Worm (Caenorhabditis elegans) whole organism, L1 larva: Measurements from ENCODE around the gene smz-1.
A peak's percentile ranks its signal among the peaks of the same experiment; 100 is the strongest.

Experiments
- C16A3.4 ChIP-seq: fragments of 150-350 bp; optimal IDR thresholded peaks from 2 replicates; lab custom pipeline; 2014; ENCODE audit warnings: missing biosample characterization, missing genetic modification characterization
- C34B4.2 ChIP-seq: sonication (generic microtip); optimal IDR thresholded peaks from 2 replicates; lab custom pipeline; 2017; ENCODE audit warnings: mild to moderate bottlenecking, missing genetic modification characterization, missing compliant biosample characterization
- F16B12.6 ChIP-seq: fragments of 150-350 bp; optimal IDR thresholded peaks from 2 replicates; lab custom pipeline; 2014; ENCODE audit warnings: missing biosample characterization, missing genetic modification characterization
- aha-1 ChIP-seq: fragments of 150-350 bp; optimal IDR thresholded peaks from 2 replicates; lab custom pipeline; 2014; ENCODE audit warnings: missing biosample characterization, missing genetic modification characterization
- aly-2 ChIP-seq: fragments of 150-350 bp; optimal IDR thresholded peaks from 2 replicates; lab custom pipeline; 2014; ENCODE audit warnings: missing biosample characterization, missing genetic modification characterization
- ama-1 ChIP-seq: fragments of 150-350 bp; optimal IDR thresholded peaks from 2 replicates; lab custom pipeline; 2014
- blmp-1 ChIP-seq: fragments of 150-350 bp; optimal IDR thresholded peaks from 2 replicates; lab custom pipeline; 2014; ENCODE audit warnings: missing biosample characterization, missing genetic modification characterization
- ceh-8 ChIP-seq: fragments of 200-800 bp; sonication (Bioruptor generic); optimal IDR thresholded peaks from 2 replicates; lab custom pipeline; 2018; ENCODE audit warnings: mild to moderate bottlenecking, missing genetic modification characterization, moderate library complexity, missing compliant biosample characterization
- ces-1 ChIP-seq: fragments of 150-350 bp; optimal IDR thresholded peaks from 2 replicates; lab custom pipeline; 2014; ENCODE audit warnings: missing biosample characterization, missing genetic modification reagents, missing genetic modification characterization
- efl-1 ChIP-seq, 4 experiments: fragments of 150-350 bp; optimal IDR thresholded peaks in 3 of 4; peaks in 1 of 4; 1 replicate in 1 of 4; 2 replicates in 3 of 4; lab custom pipeline; 2014; ENCODE audit warnings: missing biosample characterization in 2 of 4, missing genetic modification characterization in 2 of 4, missing genetic modification reagents in 2 of 4
- efl-3 ChIP-seq: fragments of 200-800 bp; sonication (Bioruptor generic); optimal IDR thresholded peaks from 2 replicates; lab custom pipeline; 2018; ENCODE audit warnings: mild to moderate bottlenecking, missing genetic modification characterization, missing compliant biosample characterization
- egl-13 ChIP-seq: sonication (generic microtip); optimal IDR thresholded peaks from 2 replicates; lab custom pipeline; 2016; ENCODE audit warnings: missing genotype, missing genetic modification reagents, missing genetic modification characterization, missing compliant biosample characterization
- elt-2 ChIP-seq: sonication (generic microtip); optimal IDR thresholded peaks from 2 replicates; lab custom pipeline; 2016; ENCODE audit warnings: missing genetic modification characterization, mild to moderate bottlenecking, inconsistent platforms, missing compliant biosample characterization, missing genetic modification reagents
- elt-3 ChIP-seq, 6 experiments: fragments of 150-350 bp in 1 of 6; sonication (generic microtip); optimal IDR thresholded peaks; 2 replicates each; lab custom pipeline; 2017 to 2018; ENCODE audit warnings: missing biosample characterization in 6 of 6, missing genetic modification characterization in 6 of 6, inconsistent platforms in 1 of 6
- fkh-10 ChIP-seq: sonication (generic microtip); optimal IDR thresholded peaks from 2 replicates; lab custom pipeline; 2017; ENCODE audit warnings: missing biosample characterization, missing genetic modification reagents, missing genetic modification characterization
- fos-1 ChIP-seq: fragments of 150-350 bp; optimal IDR thresholded peaks from 2 replicates; lab custom pipeline; 2014; ENCODE audit warnings: missing biosample characterization, missing genetic modification characterization
- isw-1 ChIP-seq: fragments of 200-800 bp; sonication (Bioruptor generic); IDR thresholded peaks from 2 replicates; pipeline ENCODE4 v1.3.6; 2022; ENCODE audit warnings: missing genetic modification characterization, missing compliant biosample characterization
- lin-14 ChIP-seq: fragments of 200-800 bp; sonication (Bioruptor generic); optimal IDR thresholded peaks from 2 replicates; lab custom pipeline; 2018; ENCODE audit warnings: mild to moderate bottlenecking, missing genetic modification characterization, moderate library complexity, missing compliant biosample characterization
- lin-15B ChIP-seq: fragments of 150-350 bp; sonication (generic microtip); optimal IDR thresholded peaks from 3 replicates; lab custom pipeline; 2014; ENCODE audit warnings: missing biosample characterization, missing genetic modification characterization
- lin-35 ChIP-seq, 2 experiments: fragments of 150-350 bp; optimal IDR thresholded peaks; 2 replicates each; lab custom pipeline; 2014; ENCODE audit warnings: missing biosample characterization in 2 of 2, missing genetic modification characterization in 2 of 2, missing genetic modification reagents in 2 of 2
- lsy-2 ChIP-seq, 2 experiments: fragments of 150-350 bp; optimal IDR thresholded peaks; 2 replicates each; lab custom pipeline; 2014; ENCODE audit warnings: missing biosample characterization in 2 of 2, missing genetic modification characterization in 2 of 2
- mab-9 ChIP-seq: fragments of 200-800 bp; sonication (Bioruptor generic); IDR thresholded peaks from 2 replicates; pipeline ENCODE4 v1.3.6; 2022; ENCODE audit warnings: missing genetic modification reagents, missing genetic modification characterization, missing compliant biosample characterization
- mep-1 ChIP-seq: fragments of 150-350 bp; optimal IDR thresholded peaks from 2 replicates; lab custom pipeline; 2014; ENCODE audit warnings: missing biosample characterization, missing genetic modification characterization
- nhr-19 ChIP-seq: fragments of 200-800 bp; sonication (Bioruptor generic); conservative IDR thresholded peaks from 2 replicates; pipeline ENCODE4 v1.3.6; 2022; ENCODE audit warnings: missing genetic modification characterization, missing compliant biosample characterization
- nhr-237 ChIP-seq: fragments of 150-350 bp; optimal IDR thresholded peaks from 2 replicates; lab custom pipeline; 2014; ENCODE audit warnings: missing biosample characterization, missing genetic modification characterization
- pax-3 ChIP-seq: fragments of 200-800 bp; sonication (Bioruptor generic); optimal IDR thresholded peaks from 2 replicates; lab custom pipeline; 2018; ENCODE audit warnings: mild to moderate bottlenecking, missing genetic modification characterization, moderate library complexity, missing compliant biosample characterization
- pqm-1 ChIP-seq: sonication (generic microtip); optimal IDR thresholded peaks from 3 replicates; lab custom pipeline; 2017; ENCODE audit warnings: missing biosample characterization, missing genetic modification characterization
- snpc-4 ChIP-seq: fragments of 150-350 bp; optimal IDR thresholded peaks from 2 replicates; lab custom pipeline; 2014; ENCODE audit warnings: missing biosample characterization, missing genetic modification characterization
- snu-23 ChIP-seq: sonication (generic microtip); optimal IDR thresholded peaks from 2 replicates; lab custom pipeline; 2016; ENCODE audit warnings: missing genetic modification characterization, missing compliant biosample characterization
- tlp-1 ChIP-seq: fragments of 150-350 bp; optimal IDR thresholded peaks from 2 replicates; lab custom pipeline; 2014; ENCODE audit warnings: missing biosample characterization, missing genetic modification characterization
- unc-130 ChIP-seq: fragments of 150-350 bp; optimal IDR thresholded peaks from 2 replicates; lab custom pipeline; 2017; ENCODE audit warnings: missing biosample characterization, missing genetic modification characterization, inconsistent platforms
- unc-30 ChIP-seq: sonication (generic microtip); optimal IDR thresholded peaks from 2 replicates; lab custom pipeline; 2017; ENCODE audit warnings: missing biosample characterization, missing genetic modification characterization
- unc-62 ChIP-seq: fragments of 150-350 bp; optimal IDR thresholded peaks from 2 replicates; lab custom pipeline; 2014; ENCODE audit warnings: missing biosample characterization, missing genetic modification reagents, missing genetic modification characterization
- zip-4 ChIP-seq: fragments of 200-800 bp; sonication (Bioruptor generic); optimal IDR thresholded peaks from 2 replicates; lab custom pipeline; 2018; ENCODE audit warnings: mild to moderate bottlenecking, missing genetic modification characterization, moderate library complexity, missing compliant biosample characterization

The smz-1 gene

ce11 chrIV:12427687-12428284, 27.1 kb upstream of the smz-1 start:
- TF ChIP-seq zip-4 (GFP tag; lab: Kevin White, UChicago) (no peak), isw-1 (GFP tag; lab: Robert Waterston, UW) (no peak), ceh-8 (GFP tag; lab: Kevin White, UChicago) (peak; percentile 48), C16A3.4 (tag; lab: Kevin White, UChicago) (no peak)

- TF ChIP-seq lin-15B (tag; lab: Kevin White, UChicago) (no peak), egl-13 (tag; lab: Kevin White, UChicago) (no peak)
Measured at ce11 chrIV:12428467-12428866, 26.4 kb upstream of the smz-1 start, which contains the start of gene col-130. Gene col-130 (minus strand): TSS chrIV:12428516.

- TF ChIP-seq blmp-1, result peak; percentile 13
- no peak for TF ChIP-seq isw-1 (GFP tag; lab: Robert Waterston, UW)
Measured at ce11 chrIV:12429504-12429903, 25.3 kb upstream of the smz-1 start.

- TF ChIP-seq fos-1, result no peak
- TF ChIP-seq aly-2 (tag; lab: Kevin White, UChicago), result no peak
- TF ChIP-seq efl-1 (optimal IDR thresholded peaks at IDR 0.05; lab: Kevin White, UChicago), result no peak
- TF ChIP-seq efl-1 (GFP tag; optimal IDR thresholded peaks at IDR 0.05 in 1 of 2; lab: Kevin White, UChicago), result peak in 1 of 2 experiments; percentile 3
Measured at ce11 chrIV:12431755-12432154, 23.1 kb upstream of the smz-1 start.

- no peak for TF ChIP-seq unc-130 (tag; lab: Kevin White, UChicago)
- TF ChIP-seq nhr-237 (tag; lab: Kevin White, UChicago), result no peak
- no peak for TF ChIP-seq C34B4.2 (tag; lab: Kevin White, UChicago)
- TF ChIP-seq F16B12.6, result no peak
- no peak for TF ChIP-seq lsy-2 (tag; optimal IDR thresholded peaks at IDR 0.05; lab: Kevin White, UChicago)
- no peak for TF ChIP-seq pqm-1 (tag; lab: Kevin White, UChicago)
- TF ChIP-seq unc-30 (tag; lab: Kevin White, UChicago), result no peak
- no peak for TF ChIP-seq ces-1 (GFP tag; lab: Kevin White, UChicago)
- TF ChIP-seq aha-1 (tag; lab: Kevin White, UChicago), result no peak
- TF ChIP-seq snu-23, result no peak
- TF ChIP-seq ama-1, result no peak
Measured at ce11 chrIV:12432340-12432739, 22.5 kb upstream of the smz-1 start, which contains the start of gene clec-184. Gene clec-184 (plus strand): TSS chrIV:12432640.

- TF ChIP-seq lsy-2 (tag; optimal IDR thresholded peaks at IDR 0.05; lab: Kevin White, UChicago) (no peak), pqm-1 (tag; lab: Kevin White, UChicago) (peak; percentile 4), lin-35 (GFP tag; optimal IDR thresholded peaks at IDR 0.05; lab: Kevin White, UChicago) (no peak), nhr-19 (GFP tag; lab: Robert Waterston, UW) (no peak), ama-1 (no peak), elt-3 (tag; optimal IDR thresholded peaks at IDR 0.05; lab: Kevin White, UChicago) (no peak), mep-1 (no peak), zip-4 (GFP tag; lab: Kevin White, UChicago) (no peak), snu-23 (no peak), snpc-4 (tag; lab: Kevin White, UChicago) (no peak), mab-9 (no peak), unc-62 (no peak), elt-2 (tag; lab: Kevin White, UChicago) (peak; percentile 97), ces-1 (GFP tag; lab: Kevin White, UChicago) (no peak), isw-1 (GFP tag; lab: Robert Waterston, UW) (no peak), tlp-1 (tag; lab: Kevin White, UChicago) (peak; percentile 88), efl-3 (GFP tag; lab: Kevin White, UChicago) (no peak), lin-14 (no peak), pax-3 (tag; lab: Kevin White, UChicago) (no peak), fkh-10 (GFP tag; lab: Kevin White, UChicago) (no peak)
Measured at ce11 chrIV:12435442-12435841, 19.4 kb upstream of the smz-1 start, which contains the start of gene irg-4. Gene irg-4 (plus strand): TSS chrIV:12435833.
